Worm (Caenorhabditis elegans): ENCODE results near the gene deb-1.

DNA sequence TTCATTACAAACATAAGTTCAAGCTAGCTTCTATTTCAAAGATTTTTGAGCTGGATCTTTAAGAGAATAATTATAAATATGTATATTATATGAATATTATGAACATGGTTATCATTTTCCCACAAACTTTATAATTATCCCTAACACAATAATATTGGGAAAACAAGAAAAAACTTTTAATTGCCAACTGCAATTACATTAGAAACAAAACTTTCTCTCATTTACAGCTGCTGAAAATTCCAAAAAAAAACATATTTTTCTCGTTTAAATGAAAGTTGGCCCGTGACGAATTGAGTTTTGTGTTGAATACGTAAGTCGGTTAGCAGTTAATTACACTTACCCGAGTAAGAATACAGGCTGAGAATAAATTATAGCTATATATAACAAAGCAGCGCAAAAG, 31.4 kb downstream of the deb-1 start:
- TF ChIP-seq ztf-23 (GFP tag; IDR thresholded peaks at IDR 0.05): no peak
- TF ChIP-seq ref-1 (GFP tag; conservative IDR thresholded peaks at IDR 0.05): no peak
